Fruit fly (Drosophila melanogaster) whole organism, adult: ENCODE results near the gene CG8461.

Source experiments
- CG11617 ChIP-seq: fragments of 200-800 bp; sonication (Bioruptor generic); optimal IDR thresholded peaks from 2 replicates; lab custom pipeline; 2017; ENCODE audit warnings: mild to moderate bottlenecking, missing biosample characterization, missing genetic modification reagents, missing genetic modification characterization
- Hr96 ChIP-seq: fragments of 200-800 bp; sonication (Bioruptor generic); optimal IDR thresholded peaks from 2 replicates; lab custom pipeline; 2016; ENCODE audit warnings: missing biosample characterization, missing genetic modification characterization
- kay ChIP-seq: fragments of 200-800 bp; sonication (Bioruptor generic); peaks from one replicate; lab custom pipeline; 2016; ENCODE audit warnings: missing biosample characterization, missing genetic modification characterization, borderline replicate concordance

- no peak for TF ChIP-seq CG11617 (GFP tag; lab: Kevin White, UChicago)
- TF ChIP-seq Hr96 (GFP tag; lab: Kevin White, UChicago): no peak
- no peak for TF ChIP-seq kay
These were observed 47.1 kb downstream of the CG8461 start for dm6 chr3R:14466312-14466711.
